Worm (Caenorhabditis elegans) whole organism, L1 larva: ENCODE results near the gene smc-6.

Experiments
- C16A3.4 ChIP-seq: fragments of 150-350 bp; optimal IDR thresholded peaks from 2 replicates; lab custom pipeline; 2014; ENCODE audit warnings: missing biosample characterization, missing genetic modification characterization
- efl-1 ChIP-seq, 4 experiments: fragments of 150-350 bp; optimal IDR thresholded peaks in 3 of 4; peaks in 1 of 4; 1 replicate in 1 of 4; 2 replicates in 3 of 4; lab custom pipeline; 2014; ENCODE audit warnings: missing biosample characterization in 2 of 4, missing genetic modification characterization in 2 of 4, missing genetic modification reagents in 2 of 4
- lin-14 ChIP-seq: fragments of 200-800 bp; sonication (Bioruptor generic); optimal IDR thresholded peaks from 2 replicates; lab custom pipeline; 2018; ENCODE audit warnings: mild to moderate bottlenecking, missing genetic modification characterization, moderate library complexity, missing compliant biosample characterization

Gene smc-6

ce11 chrII:11629957-11630356 is 51.4 kb downstream of the smc-6 start:
- TF ChIP-seq lin-14 (GFP tag; lab: Kevin White, UChicago): peak; percentile 14
- no peak for TF ChIP-seq C16A3.4 (tag; lab: Kevin White, UChicago)
- no peak for TF ChIP-seq efl-1 (optimal IDR thresholded peaks at IDR 0.05; lab: Kevin White, UChicago)
- TF ChIP-seq efl-1 (GFP tag; optimal IDR thresholded peaks at IDR 0.05 in 1 of 2; lab: Kevin White, UChicago): peak in 1 of 2 experiments; percentile 80
